Worm (Caenorhabditis elegans): ENCODE data around the gene msp-38.

DNA sequence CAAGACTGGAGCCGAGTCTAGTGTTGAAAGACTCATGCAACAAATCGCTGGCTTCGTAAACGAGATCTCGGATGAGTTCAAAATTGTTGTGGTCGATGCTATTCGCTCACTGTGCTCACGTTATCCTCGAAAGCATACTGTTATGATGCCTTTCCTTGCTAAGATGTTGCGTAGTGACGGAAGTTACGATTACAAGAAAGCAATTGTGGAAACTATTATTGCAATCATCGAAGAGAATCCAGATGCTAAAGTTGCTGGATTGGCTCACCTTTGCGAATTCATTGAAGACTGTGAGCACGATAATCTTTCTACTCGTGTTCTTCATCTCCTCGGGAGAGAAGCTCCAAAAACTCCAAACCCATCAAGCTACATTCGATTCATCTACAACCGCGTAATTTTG is 9.9 kb upstream of the msp-38 start:
- no peak for TF ChIP-seq flt-1 (GFP tag; IDR thresholded peaks at IDR 0.05)
- TF ChIP-seq scrt-1 (GFP tag; IDR thresholded peaks at IDR 0.05), result no peak
- no peak for TF ChIP-seq ama-1 (optimal IDR thresholded peaks at IDR 0.05)
- TF ChIP-seq sea-1 (GFP tag; conservative IDR thresholded peaks at IDR 0.05), result no peak
- TF ChIP-seq B0310.2 (tag; optimal IDR thresholded peaks at IDR 0.05), result no peak
- TF ChIP-seq ets-7 (tag; optimal IDR thresholded peaks at IDR 0.05), result no peak
- no peak for TF ChIP-seq ceh-36 (tag; optimal IDR thresholded peaks at IDR 0.05)
- no peak for TF ChIP-seq tbx-37 (GFP tag; conservative IDR thresholded peaks at IDR 0.05)
- TF ChIP-seq aly-1 (tag; optimal IDR thresholded peaks at IDR 0.05), result no peak
